Fruit fly (Drosophila melanogaster) whole organism, embryonic: Measurements from ENCODE around the gene CG17364.

ENCODE experiments used
- Atf-2 ChIP-seq: fragments of 200-800 bp; sonication (Bioruptor generic); optimal IDR thresholded peaks from 2 replicates; lab custom pipeline; 2016; ENCODE audit warnings: missing biosample characterization, missing genetic modification characterization
- Atf6 ChIP-seq: fragments of 200-800 bp; sonication (Bioruptor generic); IDR thresholded peaks from 2 replicates; pipeline ENCODE4 v1.3.6; 2022; ENCODE audit warnings: missing biosample characterization, missing genetic modification characterization
- B-H2 ChIP-seq: fragments of 200-800 bp; sonication (Bioruptor generic); optimal IDR thresholded peaks from 2 replicates; lab custom pipeline; 2018; ENCODE audit warnings: missing biosample characterization, mild to moderate bottlenecking, missing genetic modification characterization
- Bgb ChIP-seq: fragments of 200-800 bp; sonication (Bioruptor generic); IDR thresholded peaks from 2 replicates; pipeline ENCODE4 v1.3.6; 2022; ENCODE audit warnings: missing biosample characterization, missing genetic modification characterization; ENCODE audit not compliant: partially characterized antibody
- CG10543 ChIP-seq: fragments of 200-800 bp; sonication (Bioruptor generic); optimal IDR thresholded peaks from 3 replicates; lab custom pipeline; 2017; ENCODE audit warnings: missing biosample characterization, mild to moderate bottlenecking, missing genetic modification characterization, moderate library complexity
- CG11504 ChIP-seq: fragments of 200-800 bp; sonication (Bioruptor generic); optimal IDR thresholded peaks from 3 replicates; lab custom pipeline; 2019; ENCODE audit warnings: missing biosample characterization, mild to moderate bottlenecking, missing genetic modification characterization, moderate library complexity
- CG12155 ChIP-seq: fragments of 200-800 bp; sonication (Bioruptor generic); optimal IDR thresholded peaks from 3 replicates; lab custom pipeline; 2016; ENCODE audit warnings: missing biosample characterization, missing genetic modification characterization
- CG12299 ChIP-seq: fragments of 200-800 bp; sonication (Bioruptor generic); optimal IDR thresholded peaks from 2 replicates; lab custom pipeline; 2018; ENCODE audit warnings: missing biosample characterization, mild to moderate bottlenecking, missing genetic modification characterization
- CG15011 ChIP-seq: fragments of 200-800 bp; sonication (Bioruptor generic); optimal IDR thresholded peaks from 3 replicates; lab custom pipeline; 2018; ENCODE audit warnings: missing biosample characterization, mild to moderate bottlenecking, missing genetic modification characterization
- CG15514 ChIP-seq: fragments of 200-800 bp; sonication (Bioruptor generic); optimal IDR thresholded peaks from 3 replicates; lab custom pipeline; 2017; ENCODE audit warnings: missing biosample characterization, missing genetic modification characterization, mild to moderate bottlenecking, moderate library complexity, missing genetic modification reagents
- CG1603 ChIP-seq: fragments of 200-800 bp; sonication (Bioruptor generic); optimal IDR thresholded peaks from 2 replicates; lab custom pipeline; 2019; ENCODE audit warnings: missing biosample characterization, mild to moderate bottlenecking, missing genetic modification characterization, moderate library complexity
- CG18599 ChIP-seq: fragments of 200-800 bp; sonication (Bioruptor generic); optimal IDR thresholded peaks from 3 replicates; lab custom pipeline; 2017; ENCODE audit warnings: missing biosample characterization, missing genetic modification characterization, mild to moderate bottlenecking, moderate library complexity, missing genetic modification reagents
- CG2120 ChIP-seq: fragments of 200-800 bp; sonication (Bioruptor generic); optimal IDR thresholded peaks from 3 replicates; lab custom pipeline; 2016; ENCODE audit warnings: missing biosample characterization, missing genetic modification characterization
- CG6765 ChIP-seq: fragments of 200-800 bp; sonication (Bioruptor generic); optimal IDR thresholded peaks from 3 replicates; lab custom pipeline; 2017; ENCODE audit warnings: missing biosample characterization, mild to moderate bottlenecking, missing genetic modification characterization
- CG6813 ChIP-seq: fragments of 200-800 bp; sonication (Bioruptor generic); optimal IDR thresholded peaks from 2 replicates; lab custom pipeline; 2017; ENCODE audit warnings: missing biosample characterization, missing genetic modification characterization, mild to moderate bottlenecking, moderate library complexity, missing genetic modification reagents
- CG8290 ChIP-seq, 3 experiments: fragments of 200-800 bp; sonication (Bioruptor generic); optimal IDR thresholded peaks; 2 replicates each; lab custom pipeline; 2016 to 2019; ENCODE audit warnings: missing biosample characterization in 3 of 3, missing genetic modification characterization in 3 of 3, mild to moderate bottlenecking in 2 of 3, moderate library complexity in 1 of 3
- Dfd ChIP-seq, 2 experiments: fragments of >200 bp; optimal IDR thresholded peaks; 2 replicates each; lab custom pipeline; 2017; ENCODE audit warnings: missing biosample characterization in 2 of 2, missing genetic modification characterization in 2 of 2
- Ets65A ChIP-seq: fragments of 200-800 bp; sonication (Bioruptor generic); peaks from one replicate; lab custom pipeline; 2016; ENCODE audit warnings: missing biosample characterization, missing genetic modification characterization
- Fer1 ChIP-seq: fragments of 200-800 bp; sonication (Bioruptor generic); optimal IDR thresholded peaks from 2 replicates; lab custom pipeline; 2017; ENCODE audit warnings: missing biosample characterization, mild to moderate bottlenecking, missing genetic modification characterization
- HHEX ChIP-seq: fragments of 200-800 bp; sonication (Bioruptor generic); optimal IDR thresholded peaks from 3 replicates; lab custom pipeline; 2017; ENCODE audit warnings: missing biosample characterization, mild to moderate bottlenecking, missing genetic modification characterization, missing genetic modification reagents
- Hmr ChIP-seq: fragments of 200-800 bp; sonication (Bioruptor generic); optimal IDR thresholded peaks from 3 replicates; lab custom pipeline; 2017; ENCODE audit warnings: mild to moderate bottlenecking, missing biosample characterization, missing genetic modification reagents, missing genetic modification characterization
- Hr39 ChIP-seq: fragments of >200 bp; optimal IDR thresholded peaks from 2 replicates; lab custom pipeline; 2017
- Meics ChIP-seq: fragments of 200-800 bp; sonication (Bioruptor generic); optimal IDR thresholded peaks from 2 replicates; lab custom pipeline; 2017; ENCODE audit warnings: missing biosample characterization, mild to moderate bottlenecking, missing genetic modification characterization
- Mes4 ChIP-seq: fragments of 200-800 bp; sonication (Bioruptor generic); optimal IDR thresholded peaks from 2 replicates; lab custom pipeline; 2016; ENCODE audit warnings: missing biosample characterization, missing genetic modification characterization
- Scr ChIP-seq: fragments of 200-800 bp; sonication (Bioruptor generic); IDR thresholded peaks from 2 replicates; pipeline ENCODE4 v1.3.6; 2022; ENCODE audit warnings: missing biosample characterization, missing genetic modification characterization; ENCODE audit not compliant: partially characterized antibody
- Trl ChIP-seq, 3 experiments: fragments of >200 bp in 2 of 3; fragments of 200-800 bp in 1 of 3; sonication (Bioruptor generic) in 1 of 3; optimal IDR thresholded peaks; 2 replicates in 1 of 3; 3 replicates in 2 of 3; lab custom pipeline; 2016 to 2017; ENCODE audit warnings: missing biosample characterization in 1 of 3, missing genetic modification characterization in 1 of 3
- bbx ChIP-seq: fragments of 200-800 bp; sonication (Bioruptor generic); IDR thresholded peaks from 2 replicates; pipeline ENCODE4 v1.3.6; 2022; ENCODE audit warnings: missing biosample characterization, missing genetic modification characterization; ENCODE audit not compliant: partially characterized antibody
- cad ChIP-seq: fragments of >200 bp; optimal IDR thresholded peaks from 2 replicates; lab custom pipeline; 2017; ENCODE audit warnings: missing biosample characterization, missing genetic modification characterization
- cas ChIP-seq: fragments of 200-800 bp; sonication (Bioruptor generic); IDR thresholded peaks from 2 replicates; pipeline ENCODE4 v1.3.6; 2022; ENCODE audit warnings: missing biosample characterization, missing genetic modification characterization
- disco-r ChIP-seq: fragments of 200-800 bp; sonication (Bioruptor generic); optimal IDR thresholded peaks from 2 replicates; lab custom pipeline; 2016; ENCODE audit warnings: missing biosample characterization, missing genetic modification characterization
- ftz-f1 ChIP-seq: fragments of 200-800 bp; sonication (Bioruptor generic); optimal IDR thresholded peaks from 2 replicates; lab custom pipeline; 2016; ENCODE audit warnings: missing biosample characterization, missing genetic modification characterization
- jigr1 ChIP-seq: fragments of 200-800 bp; sonication (Bioruptor generic); IDR thresholded peaks from 3 replicates; pipeline ENCODE4 v1.3.6; 2022; ENCODE audit warnings: missing biosample characterization, missing genetic modification characterization
- lab ChIP-seq: fragments of 200-800 bp; sonication (Bioruptor generic); optimal IDR thresholded peaks from 3 replicates; lab custom pipeline; 2017; ENCODE audit warnings: missing biosample characterization, missing genetic modification characterization, mild to moderate bottlenecking, moderate library complexity, missing genetic modification reagents
- salm ChIP-seq: fragments of 200-800 bp; sonication (Bioruptor generic); optimal IDR thresholded peaks from 2 replicates; lab custom pipeline; 2018; ENCODE audit warnings: missing biosample characterization, mild to moderate bottlenecking, missing genetic modification characterization
- schlank ChIP-seq: fragments of 200-800 bp; sonication (Bioruptor generic); optimal IDR thresholded peaks from 2 replicates; lab custom pipeline; 2018; ENCODE audit warnings: missing biosample characterization, mild to moderate bottlenecking, missing genetic modification characterization

CG17364 gene

dm6 chr3L:13991314-13991713, 1.9 kb downstream of the CG17364 start (continued):
- no peak for TF ChIP-seq cas (GFP tag; lab: Robert Waterston, UW)
- no peak for TF ChIP-seq disco-r (GFP tag; lab: Kevin White, UChicago)
- no peak for TF ChIP-seq bbx
- peak; percentile 31 to 58 for TF ChIP-seq Trl (optimal IDR thresholded peaks at IDR 0.05; lab: Kevin White, UChicago)
- no peak for TF ChIP-seq Trl (GFP tag; optimal IDR thresholded peaks at IDR 0.05; lab: Kevin White, UChicago)

- TF ChIP-seq lab (GFP tag; lab: Kevin White, UChicago): peak; percentile 41
- TF ChIP-seq CG18599 (GFP tag; lab: Kevin White, UChicago): peak; percentile 21
- TF ChIP-seq jigr1: no peak
- TF ChIP-seq CG12155 (GFP tag; lab: Kevin White, UChicago): no peak
Measured at dm6 chr3L:13987578-13987977, 5.6 kb downstream of the CG17364 start, which contains the start of gene CG9040. Gene CG9040 (plus strand): TSS chr3L:13987878.

DNA sequence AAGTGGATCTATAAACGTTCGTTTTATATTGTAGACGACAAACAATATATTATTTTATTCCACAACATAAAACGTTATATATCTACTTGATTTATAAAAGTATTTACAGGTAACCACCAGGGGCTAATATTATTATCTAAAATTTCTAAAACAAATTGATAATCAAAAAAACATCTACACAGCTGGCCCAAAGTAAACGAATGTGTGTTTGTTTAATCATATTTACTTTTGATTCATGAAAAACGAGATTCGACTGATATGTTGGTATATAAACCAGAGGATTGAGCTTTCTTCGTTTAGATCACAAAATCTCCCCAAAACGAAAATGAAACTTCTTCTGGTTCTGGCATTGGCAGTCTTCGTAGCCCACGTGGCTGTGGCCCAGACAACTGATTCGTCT, 6.9 kb downstream of the CG17364 start, which contains the start of gene CG17362:
CG17362 (plus strand) TSS at position 291 of the 400 bp plus-strand sequence.
- TF ChIP-seq cad (GFP tag; lab: Kevin White, UChicago): no peak
- peak; percentile 18 for TF ChIP-seq CG6813 (GFP tag; lab: Kevin White, UChicago)
- peak; percentile 37 for TF ChIP-seq Hmr (GFP tag; lab: Kevin White, UChicago)
- peak; percentile 21 for TF ChIP-seq CG6765 (GFP tag; lab: Kevin White, UChicago)
- peak; percentile 45 for TF ChIP-seq Meics (GFP tag; lab: Kevin White, UChicago)
- peak; percentile 4 for TF ChIP-seq B-H2 (GFP tag; lab: Kevin White, UChicago)
- no peak for TF ChIP-seq ftz-f1 (GFP tag; lab: Kevin White, UChicago)
- TF ChIP-seq CG8290 (GFP tag; optimal IDR thresholded peaks at IDR 0.05; lab: Kevin White, UChicago): no peak
- no peak for TF ChIP-seq CG8290 (tag; optimal IDR thresholded peaks at IDR 0.05; lab: Kevin White, UChicago)
- peak; percentile 14 for TF ChIP-seq CG2120 (GFP tag; lab: Kevin White, UChicago)
- no peak for TF ChIP-seq Atf-2 (GFP tag; lab: Kevin White, UChicago)
- peak; percentile 13 for TF ChIP-seq CG15011
- TF ChIP-seq CG15514 (GFP tag; lab: Kevin White, UChicago): peak; percentile 24
- TF ChIP-seq Dfd (GFP tag; optimal IDR thresholded peaks at IDR 0.05; lab: Kevin White, UChicago): no peak
- no peak for TF ChIP-seq CG1603 (tag; lab: Kevin White, UChicago)
- TF ChIP-seq Ets65A: peak; percentile 41
- TF ChIP-seq CG10543: peak; percentile 17
- peak; percentile 80 for TF ChIP-seq lab (GFP tag; lab: Kevin White, UChicago)
- peak; percentile 21; the same call in 1 of the 2 replicates for TF ChIP-seq Atf6 (GFP tag; lab: Robert Waterston, UW)
- TF ChIP-seq CG18599 (GFP tag; lab: Kevin White, UChicago): peak; percentile 73
- no peak for TF ChIP-seq Mes4 (GFP tag; lab: Kevin White, UChicago)
- no peak for TF ChIP-seq Scr (GFP tag; lab: Robert Waterston, UW)
- peak; percentile 28 for TF ChIP-seq HHEX (GFP tag; lab: Kevin White, UChicago)
- TF ChIP-seq Bgb: no peak
- no peak for TF ChIP-seq CG11504 (tag; lab: Kevin White, UChicago)
- no peak for TF ChIP-seq CG12299
- peak; percentile 17 for TF ChIP-seq schlank
- TF ChIP-seq Fer1 (GFP tag; lab: Kevin White, UChicago): no peak
- TF ChIP-seq, all 482 proteins: peak for 15

DNA sequence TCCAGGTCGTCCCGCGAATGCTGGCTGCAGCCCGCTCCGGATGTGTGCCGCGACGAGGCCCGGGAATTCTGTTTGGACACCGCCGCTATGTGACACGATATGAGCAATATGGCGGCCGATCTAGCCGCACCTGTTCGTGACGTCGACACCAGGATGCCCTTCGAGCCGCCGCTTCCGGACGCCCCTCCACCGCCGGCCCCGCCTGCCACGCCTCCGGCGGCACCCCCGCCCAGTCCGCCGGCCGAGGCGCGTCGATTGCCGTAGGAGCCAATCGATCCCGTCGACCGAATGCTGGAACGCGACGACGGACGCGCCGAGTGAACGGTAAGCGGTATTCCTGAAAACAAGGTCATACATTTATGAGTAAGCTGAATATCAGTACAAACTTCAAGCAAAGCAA, 10.7 kb downstream of the CG17364 start:
- TF ChIP-seq salm (tag; lab: Kevin White, UChicago): no peak
- peak; percentile 68 for TF ChIP-seq Hr39
